Fruit fly (Drosophila melanogaster) whole organism, prepupa: ENCODE measurements around the gene Nelf-E.

ENCODE experiments used
- CG3032 ChIP-seq: fragments of 200-800 bp; optimal IDR thresholded peaks from 2 replicates; lab custom pipeline; 2019; ENCODE audit warnings: missing biosample characterization, mild to moderate bottlenecking, missing genetic modification characterization, moderate library complexity
- CG6854 ChIP-seq: fragments of 200-800 bp; sonication (Bioruptor generic); optimal IDR thresholded peaks from 2 replicates; lab custom pipeline; 2017; ENCODE audit warnings: missing biosample characterization, mild to moderate bottlenecking, missing genetic modification characterization
- CG9139 ChIP-seq: fragments of 200-800 bp; sonication (Bioruptor generic); optimal IDR thresholded peaks from 3 replicates; lab custom pipeline; 2017; ENCODE audit warnings: missing biosample characterization, mild to moderate bottlenecking, missing genetic modification characterization
- OdsH ChIP-seq: fragments of 200-800 bp; sonication (Bioruptor generic); optimal IDR thresholded peaks from 3 replicates; lab custom pipeline; 2016; ENCODE audit warnings: missing biosample characterization, missing genetic modification characterization
- Sox15 ChIP-seq: fragments of 200-800 bp; sonication (Bioruptor generic); optimal IDR thresholded peaks from 3 replicates; lab custom pipeline; 2016; ENCODE audit warnings: missing biosample characterization, missing genetic modification characterization
- lz ChIP-seq: fragments of 200-800 bp; sonication (Bioruptor generic); optimal IDR thresholded peaks from 3 replicates; lab custom pipeline; 2016; ENCODE audit warnings: missing biosample characterization, missing genetic modification characterization
- net ChIP-seq: fragments of 200-800 bp; sonication (Bioruptor generic); optimal IDR thresholded peaks from 3 replicates; lab custom pipeline; 2016; ENCODE audit warnings: missing biosample characterization, missing genetic modification characterization
- svp ChIP-seq: fragments of 200-800 bp; sonication (Bioruptor generic); peaks from one replicate; lab custom pipeline; 2016; ENCODE audit warnings: missing biosample characterization, missing genetic modification characterization

DNA sequence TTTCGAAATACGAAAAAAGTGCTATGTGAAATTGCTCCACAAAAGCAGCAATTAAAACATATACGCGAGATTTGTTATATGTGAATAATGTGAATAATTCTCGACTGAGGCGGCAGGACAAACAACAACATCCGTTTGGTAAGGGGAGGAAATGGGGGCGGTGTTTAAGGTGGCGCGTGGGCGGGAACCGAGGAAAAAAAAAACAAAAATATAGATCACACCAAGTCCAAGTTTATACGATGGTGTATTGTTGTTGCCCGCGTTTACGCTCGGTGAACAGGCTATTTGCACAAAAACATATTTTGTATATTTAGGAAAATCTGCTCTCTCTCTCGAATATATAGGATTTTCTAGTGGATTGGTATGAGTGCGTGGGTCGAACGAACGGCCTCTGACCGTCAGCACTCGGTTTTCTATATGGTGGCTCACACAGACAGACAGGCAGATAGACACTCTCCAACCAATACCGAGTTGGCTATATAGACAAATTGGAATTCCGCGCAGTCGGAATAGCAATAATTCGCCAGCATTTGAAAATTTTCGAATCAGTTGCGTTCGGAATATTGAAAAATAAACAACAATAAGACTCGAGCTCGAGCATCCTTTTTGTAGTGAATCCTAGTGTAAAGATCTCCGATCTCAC, 29.1 kb upstream of the Nelf-E start:
- no peak for TF ChIP-seq CG3032 (tag; lab: Kevin White, UChicago)
- TF ChIP-seq CG6854: no peak
- no peak for TF ChIP-seq OdsH (GFP tag; lab: Kevin White, UChicago)
- no peak for TF ChIP-seq svp
- TF ChIP-seq CG9139 (GFP tag; lab: Kevin White, UChicago): no peak
- no peak for TF ChIP-seq net (GFP tag; lab: Kevin White, UChicago)
- TF ChIP-seq lz (GFP tag; lab: Kevin White, UChicago): no peak
- no peak for TF ChIP-seq Sox15 (GFP tag; lab: Kevin White, UChicago)
